Worm (Caenorhabditis elegans): ENCODE measurements around the gene trx-3.

trx-3 gene

DNA sequence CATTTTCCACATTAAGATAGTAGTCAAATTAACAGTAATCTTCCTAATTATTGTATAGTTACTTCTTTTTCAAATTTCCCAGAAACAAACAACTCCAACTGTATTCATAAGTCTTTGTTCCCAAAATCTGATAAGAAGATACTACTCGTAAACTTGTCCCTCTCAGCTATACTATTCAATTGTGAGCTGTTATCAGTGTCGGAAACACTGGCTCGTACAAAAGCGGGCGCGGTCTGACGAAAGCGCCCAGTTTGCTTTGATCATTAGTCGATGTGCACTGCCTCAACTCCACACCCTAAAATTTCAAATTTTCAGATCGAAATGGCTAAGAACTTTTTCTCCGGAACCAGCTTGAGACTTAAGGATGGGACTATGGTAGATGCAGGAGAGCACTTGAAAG, at the start of gene trx-3:
Gene trx-3, plus strand, starts transcription at position 291 of the 400 bp plus-strand sequence.
- TF ChIP-seq elt-2 (tag; optimal IDR thresholded peaks at IDR 0.05) = peak; percentile 77
- TF ChIP-seq sptf-1 (tag; optimal IDR thresholded peaks at IDR 0.05) = no peak
- no peak for TF ChIP-seq egl-27 (tag; optimal IDR thresholded peaks at IDR 0.05)
- no peak for TF ChIP-seq ces-1 (GFP tag; optimal IDR thresholded peaks at IDR 0.05)
- TF ChIP-seq F16B12.6 (tag; optimal IDR thresholded peaks at IDR 0.05) = no peak
- no peak for TF ChIP-seq blmp-1 (tag; optimal IDR thresholded peaks at IDR 0.05)
- TF ChIP-seq lin-35 (GFP tag; optimal IDR thresholded peaks at IDR 0.05) = peak in 1 of 2 experiments; percentile 22
- TF ChIP-seq pqm-1 (tag; optimal IDR thresholded peaks at IDR 0.05) = peak; percentile 48
- no peak for TF ChIP-seq efl-1 (optimal IDR thresholded peaks at IDR 0.05)
- peak in 1 of 2 experiments; percentile 67 for TF ChIP-seq efl-1 (GFP tag; optimal IDR thresholded peaks at IDR 0.05 in 1 of 2)
- TF ChIP-seq hlh-17 (GFP tag; optimal IDR thresholded peaks at IDR 0.05; ENCODE audit: borderline replicate concordance) = no peak
- TF ChIP-seq ceh-8 (GFP tag; optimal IDR thresholded peaks at IDR 0.05) = no peak

DNA sequence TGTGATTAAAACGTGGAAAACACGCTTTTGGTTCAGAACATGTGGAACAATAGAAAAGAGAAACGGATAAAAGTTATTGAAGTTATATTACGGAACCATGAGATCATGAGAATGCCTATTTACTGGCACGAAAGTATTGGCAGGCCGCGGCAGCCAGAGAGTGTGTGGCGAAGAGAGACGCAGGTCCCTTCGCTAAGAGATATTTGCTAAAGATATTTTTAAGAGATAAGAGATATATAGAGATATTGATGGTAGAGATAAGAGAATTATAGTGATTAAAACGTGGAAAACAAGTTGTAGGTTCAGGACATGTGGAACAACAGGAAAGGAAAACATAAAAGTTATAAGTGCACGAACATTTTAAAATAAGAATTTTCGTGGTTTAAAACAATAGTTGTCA, 49.0 kb upstream of the trx-3 start:
- no peak for TF ChIP-seq swsn-7 (tag; optimal IDR thresholded peaks at IDR 0.05)
- TF ChIP-seq alr-1 (tag; optimal IDR thresholded peaks at IDR 0.05; ENCODE audit: borderline replicate concordance) = no peak
- no peak for TF ChIP-seq isw-1 (GFP tag; IDR thresholded peaks at IDR 0.05)
- TF ChIP-seq tlp-1 (tag; optimal IDR thresholded peaks at IDR 0.05) = no peak
- TF ChIP-seq pqm-1 (tag; optimal IDR thresholded peaks at IDR 0.05) = no peak
- TF ChIP-seq zag-1 (tag; optimal IDR thresholded peaks at IDR 0.05) = no peak
- TF ChIP-seq unc-62 (GFP tag; optimal IDR thresholded peaks at IDR 0.05) = no peak
- TF ChIP-seq ets-5 (GFP tag; IDR thresholded peaks at IDR 0.05) = no peak
- peak; percentile 69 for TF ChIP-seq lin-14 (GFP tag; optimal IDR thresholded peaks at IDR 0.05)
- no peak for TF ChIP-seq tbx-2 (tag; optimal IDR thresholded peaks at IDR 0.05)
- TF ChIP-seq grh-1 (GFP tag; IDR thresholded peaks at IDR 0.05) = no peak
- TF ChIP-seq elt-3 (tag; optimal IDR thresholded peaks at IDR 0.05) = peak in 1 of 6 experiments; percentile 16
- peak; percentile 7 for TF ChIP-seq nhr-20 (tag; optimal IDR thresholded peaks at IDR 0.05)
- peak; percentile 73 for TF ChIP-seq nhr-85 (tag)

- TF ChIP-seq lin-14 (GFP tag; optimal IDR thresholded peaks at IDR 0.05) = no peak
- no peak for TF ChIP-seq zag-1 (tag; optimal IDR thresholded peaks at IDR 0.05)
- no peak for TF ChIP-seq sox-4 (tag; optimal IDR thresholded peaks at IDR 0.05)
- no peak for TF ChIP-seq snu-23 (GFP tag; optimal IDR thresholded peaks at IDR 0.05)
- no peak for TF ChIP-seq ceh-8 (GFP tag; optimal IDR thresholded peaks at IDR 0.05)
Observed at ce11 chrIV:4439190-4439589, 47.6 kb upstream of the trx-3 start, which contains the start of gene fbxb-74. Gene fbxb-74 (minus strand): TSS chrIV:4439290.

DNA sequence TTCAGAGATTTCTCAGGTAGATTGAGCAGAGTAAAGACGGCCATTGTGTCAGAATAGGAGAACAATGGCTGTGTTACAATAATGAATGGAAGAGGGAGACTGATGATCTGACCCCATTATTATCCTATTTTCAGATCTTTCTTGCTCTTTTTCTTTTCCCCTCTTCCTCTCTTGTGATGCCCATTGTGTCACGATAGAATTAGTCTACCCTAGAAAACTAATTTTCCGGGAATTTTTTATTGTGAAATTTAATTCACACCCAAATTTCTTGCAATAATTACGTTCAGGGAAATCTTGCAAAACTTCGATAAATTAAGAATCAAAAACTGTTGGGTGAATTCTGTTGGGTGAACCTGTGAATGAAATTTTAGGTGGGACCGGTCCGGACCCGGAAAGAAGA, 45.8 kb upstream of the trx-3 start, which contains the start of gene fbxb-75:
Gene fbxb-75, minus strand, starts transcription at position 101 of the 400 bp plus-strand sequence.
- TF ChIP-seq nhr-19 (GFP tag; conservative IDR thresholded peaks at IDR 0.05) (no peak), C34B4.2 (tag; optimal IDR thresholded peaks at IDR 0.05) (no peak), fkh-4 (tag; optimal IDR thresholded peaks at IDR 0.05; ENCODE audit: borderline replicate concordance) (no peak)

- TF ChIP-seq ceh-82 (tag; optimal IDR thresholded peaks at IDR 0.05) (peak; percentile 97 to 98 (median 97)), ztf-11 (tag; optimal IDR thresholded peaks at IDR 0.05) (peak in 1 of 2 experiments; percentile 93), hpl-2 (GFP tag; optimal IDR thresholded peaks at IDR 0.05) (peak; percentile 87), ceh-8 (GFP tag; optimal IDR thresholded peaks at IDR 0.05) (peak; percentile 91), nhr-19 (GFP tag; conservative IDR thresholded peaks at IDR 0.05) (peak; percentile 97), nhr-28 (tag; optimal IDR thresholded peaks at IDR 0.05) (no peak), ceh-88 (GFP tag; IDR thresholded peaks at IDR 0.05) (peak; percentile 86), swsn-7 (tag; optimal IDR thresholded peaks at IDR 0.05) (peak; percentile 97), ztf-4 (tag; optimal IDR thresholded peaks at IDR 0.05) (peak; percentile 91), aly-2 (tag; optimal IDR thresholded peaks at IDR 0.05) (peak; percentile 34), unc-130 (tag; optimal IDR thresholded peaks at IDR 0.05) (peak; percentile 99), unc-98 (GFP tag; IDR thresholded peaks at IDR 0.05) (no peak), ama-1 (optimal IDR thresholded peaks at IDR 0.05) (peak; percentile 71), nhr-12 (tag; optimal IDR thresholded peaks at IDR 0.05) (no peak), pax-3 (tag; optimal IDR thresholded peaks at IDR 0.05) (peak; percentile 95), dpl-1 (GFP tag; optimal IDR thresholded peaks at IDR 0.05) (peak; percentile 95 to 96 (median 96)), hlh-17 (GFP tag; optimal IDR thresholded peaks at IDR 0.05; ENCODE audit: borderline replicate concordance) (no peak), unc-30 (tag; optimal IDR thresholded peaks at IDR 0.05) (no peak), C16A3.4 (tag; optimal IDR thresholded peaks at IDR 0.05) (peak; percentile 97), isw-1 (GFP tag; IDR thresholded peaks at IDR 0.05) (peak; percentile 97), lin-14 (GFP tag; optimal IDR thresholded peaks at IDR 0.05) (peak; percentile 97), alr-1 (tag; optimal IDR thresholded peaks at IDR 0.05; ENCODE audit: borderline replicate concordance) (no peak)
Observed at ce11 chrIV:4445711-4446290, 41.0 kb upstream of the trx-3 start, which contains the start of the genes wapl-1 and htz-1. Gene wapl-1 (minus strand): TSS chrIV:4445740. Gene htz-1 (plus strand): TSS chrIV:4446216.
